Worm (Caenorhabditis elegans) whole organism, early embryonic: Measurements from ENCODE around the gene zmp-1.

Experiments used
- B0310.2 ChIP-seq: sonication (generic microtip); optimal IDR thresholded peaks from 2 replicates; lab custom pipeline; 2016; ENCODE audit warnings: mild to moderate bottlenecking, missing genetic modification characterization, missing compliant biosample characterization
- F13C5.2 ChIP-seq: sonication (generic microtip); optimal IDR thresholded peaks from 2 replicates; lab custom pipeline; 2017; ENCODE audit warnings: mild to moderate bottlenecking, missing genetic modification characterization, inconsistent platforms, missing compliant biosample characterization
- aly-1 ChIP-seq: sonication (generic microtip); optimal IDR thresholded peaks from 2 replicates; lab custom pipeline; 2016; ENCODE audit warnings: missing genetic modification characterization, missing compliant biosample characterization
- ama-1 ChIP-seq: fragments of 150-350 bp; optimal IDR thresholded peaks from 2 replicates; lab custom pipeline; 2014
- ceh-13 ChIP-seq: fragments of 200-800 bp; sonication (Bioruptor generic); optimal IDR thresholded peaks from 2 replicates; lab custom pipeline; 2018; ENCODE audit warnings: mild to moderate bottlenecking, missing genetic modification characterization, missing compliant biosample characterization
- ceh-36 ChIP-seq: sonication (generic microtip); optimal IDR thresholded peaks from 2 replicates; lab custom pipeline; 2016; ENCODE audit warnings: missing genetic modification characterization, inconsistent platforms, missing compliant biosample characterization
- ets-7 ChIP-seq: sonication (generic microtip); optimal IDR thresholded peaks from 2 replicates; lab custom pipeline; 2016; ENCODE audit warnings: missing genotype, missing genetic modification characterization, missing compliant biosample characterization
- flt-1 ChIP-seq: fragments of 200-800 bp; sonication (Bioruptor generic); IDR thresholded peaks from 2 replicates; pipeline ENCODE4 v1.3.6; 2022; ENCODE audit warnings: missing genetic modification characterization, missing compliant biosample characterization
- hmbx-1 ChIP-seq: sonication (generic microtip); optimal IDR thresholded peaks from 2 replicates; lab custom pipeline; 2016; ENCODE audit warnings: mild to moderate bottlenecking, missing genetic modification characterization, missing compliant biosample characterization
- hmg-4 ChIP-seq: fragments of 200-800 bp; sonication (Bioruptor generic); optimal IDR thresholded peaks from 2 replicates; lab custom pipeline; 2018; ENCODE audit warnings: mild to moderate bottlenecking, missing genetic modification characterization, missing compliant biosample characterization
- hnd-1 ChIP-seq: sonication (generic microtip); optimal IDR thresholded peaks from 2 replicates; lab custom pipeline; 2016; ENCODE audit warnings: missing genetic modification characterization, missing compliant biosample characterization
- pes-1 ChIP-seq: fragments of 200-800 bp; sonication (Bioruptor generic); IDR thresholded peaks from 2 replicates; pipeline ENCODE4 v1.3.6; 2022; ENCODE audit warnings: missing genetic modification reagents, missing genetic modification characterization, missing compliant biosample characterization
- scrt-1 ChIP-seq: fragments of 200-800 bp; sonication (Bioruptor generic); IDR thresholded peaks from 2 replicates; pipeline ENCODE4 v1.3.6; 2022; ENCODE audit warnings: missing genetic modification characterization, missing compliant biosample characterization
- sea-1 ChIP-seq: fragments of 200-800 bp; sonication (Bioruptor generic); conservative IDR thresholded peaks from 2 replicates; pipeline ENCODE4 v1.3.6; 2022; ENCODE audit warnings: missing genetic modification characterization, missing compliant biosample characterization
- tbx-11 ChIP-seq: fragments of 200-800 bp; sonication (Bioruptor generic); IDR thresholded peaks from 2 replicates; pipeline ENCODE4 v1.3.6; 2022; ENCODE audit warnings: missing genetic modification characterization, missing compliant biosample characterization
- tbx-37 ChIP-seq: fragments of 200-800 bp; sonication (Bioruptor generic); conservative IDR thresholded peaks from 2 replicates; pipeline ENCODE4 v1.3.6; 2022; ENCODE audit warnings: missing genetic modification reagents, missing genetic modification characterization, missing compliant biosample characterization
- tra-4 ChIP-seq: sonication (generic microtip); optimal IDR thresholded peaks from 2 replicates; lab custom pipeline; 2017; ENCODE audit warnings: missing genetic modification characterization, missing compliant biosample characterization

The zmp-1 gene

ce11 chrIII:5945865-5946264 lies 13.1 kb upstream of the zmp-1 start, which contains the start of gene F25B5.5:
F25B5.5 (minus strand) TSS chrIII:5946124.
- TF ChIP-seq hnd-1 (tag; lab: Kevin White, UChicago) (no peak), tbx-11 (no peak), hmbx-1 (tag; lab: Kevin White, UChicago) (no peak), flt-1 (GFP tag; lab: Robert Waterston, UW) (no peak), sea-1 (no peak), B0310.2 (tag; lab: Kevin White, UChicago) (no peak), hmg-4 (GFP tag; lab: Kevin White, UChicago) (no peak), ets-7 (tag; lab: Kevin White, UChicago) (no peak), pes-1 (GFP tag; lab: Robert Waterston, UW) (no peak), ama-1 (lab: Kevin White, UChicago) (no peak), aly-1 (tag; lab: Kevin White, UChicago) (no peak), tra-4 (tag; lab: Kevin White, UChicago) (no peak), ceh-36 (tag; lab: Kevin White, UChicago) (no peak), tbx-37 (GFP tag; lab: Robert Waterston, UW) (no peak), F13C5.2 (no peak), scrt-1 (GFP tag; lab: Robert Waterston, UW) (no peak), ceh-13 (GFP tag; lab: Kevin White, UChicago) (no peak)

ce11 chrIII:5943368-5944180 lies 10.8 kb upstream of the zmp-1 start:
- TF ChIP-seq F13C5.2 (no peak), sea-1 (peak; percentile 18; the same call in 1 of the 2 replicates), hmg-4 (GFP tag; lab: Kevin White, UChicago) (peak; percentile 12), flt-1 (GFP tag; lab: Robert Waterston, UW) (peak; percentile 20; the same call in 1 of the 2 replicates)

ce11 chrIII:5942104-5942503 lies 9.4 kb upstream of the zmp-1 start:
- no peak for TF ChIP-seq tra-4 (tag; lab: Kevin White, UChicago)
- TF ChIP-seq B0310.2 (tag; lab: Kevin White, UChicago): no peak
- TF ChIP-seq ceh-36 (tag; lab: Kevin White, UChicago): no peak
- TF ChIP-seq hmbx-1 (tag; lab: Kevin White, UChicago): no peak
- TF ChIP-seq F13C5.2: no peak
- no peak for TF ChIP-seq ama-1 (lab: Kevin White, UChicago)
- no peak for TF ChIP-seq hnd-1 (tag; lab: Kevin White, UChicago)
- TF ChIP-seq aly-1 (tag; lab: Kevin White, UChicago): no peak
- TF ChIP-seq tbx-11: no peak
- TF ChIP-seq flt-1 (GFP tag; lab: Robert Waterston, UW): no peak
- no peak for TF ChIP-seq scrt-1 (GFP tag; lab: Robert Waterston, UW)
- TF ChIP-seq sea-1: no peak
- TF ChIP-seq tbx-37 (GFP tag; lab: Robert Waterston, UW): no peak
- TF ChIP-seq pes-1 (GFP tag; lab: Robert Waterston, UW): no peak

ce11 chrIII:5940525-5940974 lies 7.8 kb upstream of the zmp-1 start:
- TF ChIP-seq hmbx-1 (tag; lab: Kevin White, UChicago) (no peak), ama-1 (lab: Kevin White, UChicago) (no peak), flt-1 (GFP tag; lab: Robert Waterston, UW) (0 out of 2 replicates have a peak, but pooled peaks have one; percentile 30), ets-7 (tag; lab: Kevin White, UChicago) (no peak), B0310.2 (tag; lab: Kevin White, UChicago) (no peak), F13C5.2 (no peak), tbx-11 (peak; percentile 5; the same call in 1 of the 2 replicates), sea-1 (no peak), pes-1 (GFP tag; lab: Robert Waterston, UW) (no peak; the same call in 1 of the 2 replicates), scrt-1 (GFP tag; lab: Robert Waterston, UW) (0 out of 2 replicates have a peak, but pooled peaks have one; percentile 8)

- TF ChIP-seq hmbx-1 (tag; lab: Kevin White, UChicago): no peak
- peak; percentile 31; the same call in 1 of the 2 replicates for TF ChIP-seq flt-1 (GFP tag; lab: Robert Waterston, UW)
These were observed 6.9 kb upstream of the zmp-1 start, which contains the start of gene ubq-1 for ce11 chrIII:5939453-5940296. ubq-1 (plus strand) TSS chrIII:5940254.

ce11 chrIII:5938790-5939452 lies 6.2 kb upstream of the zmp-1 start:
- TF ChIP-seq scrt-1 (GFP tag; lab: Robert Waterston, UW) (no peak), flt-1 (GFP tag; lab: Robert Waterston, UW) (no peak), F13C5.2 (no peak), ceh-36 (tag; lab: Kevin White, UChicago) (no peak), aly-1 (tag; lab: Kevin White, UChicago) (no peak), tbx-37 (GFP tag; lab: Robert Waterston, UW) (no peak), ets-7 (tag; lab: Kevin White, UChicago) (no peak), hmg-4 (GFP tag; lab: Kevin White, UChicago) (no peak)
